Fruit fly (Drosophila melanogaster) whole organism, embryonic: ENCODE measurements around the gene CG6055.

Experiments used
- Blimp-1 ChIP-seq: fragments of 200-800 bp; sonication (Bioruptor generic); optimal IDR thresholded peaks from 3 replicates; lab custom pipeline; 2018; ENCODE audit warnings: missing biosample characterization, missing genetic modification characterization, mild to moderate bottlenecking, moderate library complexity, missing genetic modification reagents
- Bteb2 ChIP-seq: fragments of 200-800 bp; sonication (Bioruptor generic); optimal IDR thresholded peaks from 2 replicates; lab custom pipeline; 2016; ENCODE audit warnings: missing biosample characterization, missing genetic modification characterization
- CG10209 ChIP-seq: fragments of 200-800 bp; sonication (Bioruptor generic); optimal IDR thresholded peaks from 3 replicates; lab custom pipeline; 2017; ENCODE audit warnings: missing biosample characterization, mild to moderate bottlenecking, missing genetic modification characterization, missing genetic modification reagents
- CG10462 ChIP-seq: fragments of 200-800 bp; sonication (Bioruptor generic); optimal IDR thresholded peaks from 2 replicates; lab custom pipeline; 2016; ENCODE audit warnings: missing biosample characterization, missing genetic modification characterization
- CG12104 ChIP-seq: fragments of 200-800 bp; sonication (Bioruptor generic); optimal IDR thresholded peaks from 3 replicates; lab custom pipeline; 2016; ENCODE audit warnings: missing biosample characterization, missing genetic modification characterization
- CG13296 ChIP-seq: fragments of 200-800 bp; sonication (Bioruptor generic); optimal IDR thresholded peaks from 3 replicates; lab custom pipeline; 2018; ENCODE audit warnings: missing biosample characterization, mild to moderate bottlenecking, missing genetic modification characterization
- CG14014 ChIP-seq: fragments of 200-800 bp; sonication (Bioruptor generic); IDR thresholded peaks from 2 replicates; pipeline ENCODE4 v1.3.6; 2022; ENCODE audit warnings: missing biosample characterization, missing genetic modification characterization
- CG14965 ChIP-seq: fragments of 200-800 bp; sonication (Bioruptor generic); optimal IDR thresholded peaks from 2 replicates; lab custom pipeline; 2016; ENCODE audit warnings: missing biosample characterization, missing genetic modification characterization, borderline replicate concordance
- CG15269 ChIP-seq: fragments of 200-800 bp; sonication (Bioruptor generic); optimal IDR thresholded peaks from 2 replicates; lab custom pipeline; 2018; ENCODE audit warnings: missing biosample characterization, mild to moderate bottlenecking, missing genetic modification characterization, moderate library complexity
- CG15696 ChIP-seq: fragments of 200-800 bp; sonication (Bioruptor generic); optimal IDR thresholded peaks from 2 replicates; lab custom pipeline; 2019; ENCODE audit warnings: missing biosample characterization, mild to moderate bottlenecking, missing genetic modification characterization, moderate library complexity
- CG17328 ChIP-seq: fragments of 200-800 bp; sonication (Bioruptor generic); IDR thresholded peaks from 2 replicates; pipeline ENCODE4 v1.3.6; 2022; ENCODE audit warnings: missing biosample characterization, missing genetic modification characterization
- CG18599 ChIP-seq: fragments of 200-800 bp; sonication (Bioruptor generic); optimal IDR thresholded peaks from 3 replicates; lab custom pipeline; 2017; ENCODE audit warnings: missing biosample characterization, missing genetic modification characterization, mild to moderate bottlenecking, moderate library complexity, missing genetic modification reagents
- CG30403 ChIP-seq: fragments of 200-800 bp; sonication (Bioruptor generic); optimal IDR thresholded peaks from 3 replicates; lab custom pipeline; 2016; ENCODE audit warnings: missing biosample characterization, missing genetic modification characterization
- CG3065 ChIP-seq: fragments of 200-800 bp; sonication (Bioruptor generic); optimal IDR thresholded peaks from 2 replicates; lab custom pipeline; 2016; ENCODE audit warnings: missing biosample characterization, missing genetic modification characterization
- CG32772 ChIP-seq: fragments of 200-800 bp; sonication (Bioruptor generic); IDR thresholded peaks from 2 replicates; pipeline ENCODE4 v1.3.6; 2022; ENCODE audit warnings: missing biosample characterization, missing genetic modification characterization
- CG3281 ChIP-seq: fragments of 200-800 bp; sonication (Bioruptor generic); optimal IDR thresholded peaks from 3 replicates; lab custom pipeline; 2017; ENCODE audit warnings: missing biosample characterization, mild to moderate bottlenecking, missing genetic modification characterization
- CG3838 ChIP-seq: fragments of 200-800 bp; sonication (Bioruptor generic); optimal IDR thresholded peaks from 3 replicates; lab custom pipeline; 2016; ENCODE audit warnings: missing biosample characterization, missing genetic modification characterization
- CG42726 ChIP-seq: fragments of 200-800 bp; sonication (Bioruptor generic); IDR thresholded peaks from 2 replicates; pipeline ENCODE4 v1.3.6; 2022; ENCODE audit warnings: missing biosample characterization, missing genetic modification characterization; ENCODE audit not compliant: partially characterized antibody
- CG4707 ChIP-seq: fragments of 200-800 bp; sonication (Bioruptor generic); optimal IDR thresholded peaks from 2 replicates; lab custom pipeline; 2018; ENCODE audit warnings: missing biosample characterization, mild to moderate bottlenecking, missing genetic modification characterization, moderate library complexity
- CG6683 ChIP-seq: fragments of 200-800 bp; sonication (Bioruptor generic); optimal IDR thresholded peaks from 2 replicates; lab custom pipeline; 2017; ENCODE audit warnings: missing biosample characterization, mild to moderate bottlenecking, missing genetic modification characterization, missing genetic modification reagents
- CG8281 ChIP-seq: fragments of 200-800 bp; sonication (Bioruptor generic); optimal IDR thresholded peaks from 2 replicates; lab custom pipeline; 2018; ENCODE audit warnings: missing biosample characterization, mild to moderate bottlenecking, missing genetic modification characterization, moderate library complexity
- CG8765 ChIP-seq: fragments of 200-800 bp; sonication (Bioruptor generic); IDR thresholded peaks from 2 replicates; pipeline ENCODE4 v1.3.6; 2022; ENCODE audit warnings: missing biosample characterization, missing genetic modification characterization
- CG8944 ChIP-seq: fragments of 200-800 bp; sonication (Bioruptor generic); optimal IDR thresholded peaks from 3 replicates; lab custom pipeline; 2016; ENCODE audit warnings: missing biosample characterization, missing genetic modification characterization
- CG9437 ChIP-seq: fragments of 200-800 bp; sonication (Bioruptor generic); optimal IDR thresholded peaks from 2 replicates; lab custom pipeline; 2018; ENCODE audit warnings: missing biosample characterization, mild to moderate bottlenecking, missing genetic modification characterization
- D ChIP-seq, 2 experiments: fragments of 200-800 bp in 1 of 2; fragments of >200 bp in 1 of 2; sonication (Bioruptor generic) in 1 of 2; optimal IDR thresholded peaks; 2 replicates in 1 of 2; 3 replicates in 1 of 2; lab custom pipeline; 2017; ENCODE audit warnings: mild to moderate bottlenecking in 1 of 2, missing biosample characterization in 1 of 2, missing genetic modification characterization in 1 of 2, missing genetic modification reagents in 1 of 2
- Doc3 ChIP-seq: fragments of 200-800 bp; sonication (Bioruptor generic); IDR thresholded peaks from 3 replicates; pipeline ENCODE4 v1.3.6; 2022; ENCODE audit warnings: missing biosample characterization, missing genetic modification characterization; ENCODE audit not compliant: partially characterized antibody
- ERR ChIP-seq: fragments of 200-800 bp; sonication (Bioruptor generic); optimal IDR thresholded peaks from 2 replicates; lab custom pipeline; 2016; ENCODE audit warnings: missing biosample characterization, missing genetic modification characterization
- Elba2 ChIP-seq: fragments of 200-800 bp; sonication (Bioruptor generic); optimal IDR thresholded peaks from 3 replicates; lab custom pipeline; 2016; ENCODE audit warnings: missing biosample characterization, missing genetic modification characterization
- HLH4C ChIP-seq: fragments of 200-800 bp; sonication (Bioruptor generic); IDR thresholded peaks from 3 replicates; pipeline ENCODE4 v1.3.6; 2022; ENCODE audit warnings: missing biosample characterization, missing genetic modification characterization; ENCODE audit not compliant: partially characterized antibody
- NK7.1 ChIP-seq: fragments of 200-800 bp; sonication (Bioruptor generic); optimal IDR thresholded peaks from 3 replicates; lab custom pipeline; 2016; ENCODE audit warnings: missing biosample characterization, missing genetic modification characterization
- Ravus ChIP-seq: fragments of 200-800 bp; sonication (Bioruptor generic); IDR thresholded peaks from 2 replicates; pipeline ENCODE4 v1.3.6; 2022; ENCODE audit warnings: missing biosample characterization, missing genetic modification characterization
- Taf1 ChIP-seq: fragments of 200-800 bp; sonication (Bioruptor generic); IDR thresholded peaks from 2 replicates; pipeline ENCODE4 v1.3.6; 2022; ENCODE audit warnings: missing biosample characterization, missing genetic modification characterization
- amos ChIP-seq: fragments of 200-800 bp; sonication (Bioruptor generic); IDR thresholded peaks from 2 replicates; pipeline ENCODE4 v1.3.6; 2022; ENCODE audit warnings: missing biosample characterization, missing genetic modification characterization; ENCODE audit not compliant: partially characterized antibody
- ato ChIP-seq: fragments of 200-800 bp; sonication (Bioruptor generic); IDR thresholded peaks from 2 replicates; pipeline ENCODE4 v1.3.6; 2022; ENCODE audit warnings: missing biosample characterization, missing genetic modification characterization; ENCODE audit not compliant: partially characterized antibody
- bowl ChIP-seq: fragments of 200-800 bp; sonication (Bioruptor generic); IDR thresholded peaks from 2 replicates; pipeline ENCODE4 v1.3.6; 2022; ENCODE audit warnings: missing biosample characterization, missing genetic modification characterization
- cas ChIP-seq: fragments of 200-800 bp; sonication (Bioruptor generic); IDR thresholded peaks from 2 replicates; pipeline ENCODE4 v1.3.6; 2022; ENCODE audit warnings: missing biosample characterization, missing genetic modification characterization
- dan ChIP-seq: fragments of 200-800 bp; sonication (Bioruptor generic); IDR thresholded peaks from 2 replicates; pipeline ENCODE4 v1.3.6; 2022; ENCODE audit warnings: missing biosample characterization, missing genetic modification characterization
- exex ChIP-seq: fragments of 200-800 bp; sonication (Bioruptor generic); optimal IDR thresholded peaks from 4 replicates; lab custom pipeline; 2018; ENCODE audit warnings: missing biosample characterization, mild to moderate bottlenecking, missing genetic modification characterization, moderate library complexity
- gcm ChIP-seq: fragments of 200-800 bp; sonication (Bioruptor generic); optimal IDR thresholded peaks from 2 replicates; lab custom pipeline; 2019; ENCODE audit warnings: missing biosample characterization, mild to moderate bottlenecking, missing genetic modification characterization, moderate library complexity
- lmd ChIP-seq: fragments of 200-800 bp; sonication (Bioruptor generic); IDR thresholded peaks from 2 replicates; pipeline ENCODE4 v1.3.6; 2022; ENCODE audit warnings: missing biosample characterization, missing genetic modification characterization
- nerfin-2 ChIP-seq: fragments of 200-800 bp; sonication (Bioruptor generic); IDR thresholded peaks from 2 replicates; pipeline ENCODE4 v1.3.6; 2022; ENCODE audit warnings: missing biosample characterization, missing genetic modification characterization; ENCODE audit not compliant: partially characterized antibody
- peb ChIP-seq: fragments of 200-800 bp; sonication (Bioruptor generic); IDR thresholded peaks from 2 replicates; pipeline ENCODE4 v1.3.6; 2022; ENCODE audit warnings: missing biosample characterization, missing genetic modification characterization
- ranshi ChIP-seq: fragments of 200-800 bp; sonication (Bioruptor generic); IDR thresholded peaks from 2 replicates; pipeline ENCODE4 v1.3.6; 2022; ENCODE audit warnings: missing biosample characterization, missing genetic modification characterization
- scrt ChIP-seq: fragments of 200-800 bp; sonication (Bioruptor generic); optimal IDR thresholded peaks from 2 replicates; lab custom pipeline; 2018; ENCODE audit warnings: missing biosample characterization, mild to moderate bottlenecking, missing genetic modification characterization, moderate library complexity
- sens-2 ChIP-seq: fragments of 200-800 bp; sonication (Bioruptor generic); IDR thresholded peaks from 2 replicates; pipeline ENCODE4 v1.3.6; 2022; ENCODE audit warnings: missing biosample characterization, missing genetic modification characterization
- toy ChIP-seq: fragments of 200-800 bp; sonication (Bioruptor generic); IDR thresholded peaks from 2 replicates; pipeline ENCODE4 v1.3.6; 2022; ENCODE audit warnings: missing biosample characterization, missing genetic modification characterization
- vnd ChIP-seq: fragments of 200-800 bp; sonication (Bioruptor generic); IDR thresholded peaks from 3 replicates; pipeline ENCODE4 v1.3.6; 2022; ENCODE audit warnings: missing biosample characterization, missing genetic modification characterization; ENCODE audit not compliant: partially characterized antibody
- zfh1 ChIP-seq: fragments of 200-800 bp; sonication (Bioruptor generic); IDR thresholded peaks from 3 replicates; pipeline ENCODE4 v1.3.6; 2022; ENCODE audit warnings: missing biosample characterization, missing genetic modification characterization

The CG6055 gene

dm6 chr2L:7433957-7434736 is 32.2 kb upstream of the CG6055 start (continued):
- TF ChIP-seq toy (GFP tag; lab: Robert Waterston, UW) (peak; percentile 69), D (optimal IDR thresholded peaks at IDR 0.05; lab: Kevin White, UChicago) (no peak), D (GFP tag; optimal IDR thresholded peaks at IDR 0.05; lab: Kevin White, UChicago) (peak; percentile 10), CG14965 (no peak), Doc3 (GFP tag; lab: Robert Waterston, UW) (no peak), CG8281 (no peak), ato (no peak), ranshi (GFP tag; lab: Robert Waterston, UW) (peak; percentile 85), CG9437 (GFP tag; lab: Kevin White, UChicago) (peak; percentile 59), CG3065 (GFP tag; lab: Kevin White, UChicago) (no peak), CG18599 (GFP tag; lab: Kevin White, UChicago) (peak; percentile 88), CG12104 (GFP tag; lab: Kevin White, UChicago) (no peak), CG4707 (GFP tag; lab: Kevin White, UChicago) (no peak), NK7.1 (GFP tag; lab: Kevin White, UChicago) (peak; percentile 30), CG10462 (GFP tag; lab: Kevin White, UChicago) (no peak), CG6683 (GFP tag; lab: Kevin White, UChicago) (peak; percentile 29), CG8944 (no peak), scrt (GFP tag; lab: Kevin White, UChicago) (peak; percentile 59), Elba2 (GFP tag; lab: Kevin White, UChicago) (no peak), ERR (GFP tag; lab: Kevin White, UChicago) (no peak), CG15696 (peak; percentile 2), CG32772 (peak; percentile 49; the same call in 1 of the 2 replicates), CG14014 (peak; percentile 90), HLH4C (GFP tag; lab: Robert Waterston, UW) (no peak), CG15269 (peak; percentile 90), CG13296 (GFP tag; lab: Kevin White, UChicago) (peak; percentile 63), gcm (GFP tag; lab: Kevin White, UChicago) (peak; percentile 64), CG3281 (GFP tag; lab: Kevin White, UChicago) (peak; percentile 74), CG30403 (GFP tag; lab: Kevin White, UChicago) (peak; percentile 42), cas (peak; percentile 72), Ravus (GFP tag; lab: Robert Waterston, UW) (peak; percentile 83), CG3838 (GFP tag; lab: Kevin White, UChicago) (peak; percentile 8), CG10209 (GFP tag; lab: Kevin White, UChicago) (peak; percentile 78), CG17328 (GFP tag; lab: Robert Waterston, UW) (peak; percentile 63), amos (GFP tag; lab: Robert Waterston, UW) (no peak), Bteb2 (GFP tag; lab: Kevin White, UChicago) (peak; percentile 10), vnd (GFP tag; lab: Robert Waterston, UW) (no peak), zfh1 (GFP tag; lab: Robert Waterston, UW) (peak; percentile 74; the same call in 2 of the 3 replicates), peb (GFP tag; lab: Robert Waterston, UW) (peak; percentile 57; the same call in 1 of the 2 replicates), nerfin-2 (GFP tag; lab: Robert Waterston, UW) (no peak), CG8765 (peak; percentile 36; the same call in 1 of the 2 replicates), Taf1 (GFP tag; lab: Robert Waterston, UW) (peak; percentile 86), bowl (peak; percentile 73), exex (tag; lab: Kevin White, UChicago) (peak; percentile 78), Blimp-1 (GFP tag; lab: Kevin White, UChicago) (peak; percentile 41), sens-2 (GFP tag; lab: Robert Waterston, UW) (peak; percentile 13; the same call in 1 of the 2 replicates), lmd (GFP tag; lab: Robert Waterston, UW) (peak; percentile 87), CG42726 (no peak), dan (GFP tag; lab: Robert Waterston, UW) (no peak)
